Fruit fly (Drosophila melanogaster) whole organism, embryonic: ENCODE results near the gene Sodq.

ENCODE experiments used
- Aef1 ChIP-seq: fragments of 200-800 bp; sonication (Bioruptor generic); IDR thresholded peaks from 3 replicates; pipeline ENCODE4 v1.3.6; 2022; ENCODE audit warnings: missing biosample characterization, missing genetic modification characterization
- CG11695 ChIP-seq: fragments of 200-800 bp; sonication (Bioruptor generic); IDR thresholded peaks from 3 replicates; pipeline ENCODE4 v1.3.6; 2022; ENCODE audit warnings: missing biosample characterization, missing genetic modification characterization
- CG12659 ChIP-seq: fragments of 200-800 bp; sonication (Bioruptor generic); optimal IDR thresholded peaks from 3 replicates; lab custom pipeline; 2017; ENCODE audit warnings: mild to moderate bottlenecking, missing biosample characterization, missing genetic modification reagents, missing genetic modification characterization
- CG12744 ChIP-seq: fragments of 200-800 bp; sonication (Bioruptor generic); optimal IDR thresholded peaks from 2 replicates; lab custom pipeline; 2016; ENCODE audit warnings: missing biosample characterization, missing genetic modification characterization
- CG14014 ChIP-seq: fragments of 200-800 bp; sonication (Bioruptor generic); IDR thresholded peaks from 2 replicates; pipeline ENCODE4 v1.3.6; 2022; ENCODE audit warnings: missing biosample characterization, missing genetic modification characterization
- CG17829 ChIP-seq: fragments of 200-800 bp; optimal IDR thresholded peaks from 2 replicates; lab custom pipeline; 2019; ENCODE audit warnings: missing biosample characterization, mild to moderate bottlenecking, missing genetic modification characterization, moderate library complexity
- CG2199 ChIP-seq: fragments of 200-800 bp; sonication (Bioruptor generic); IDR thresholded peaks from 3 replicates; pipeline ENCODE4 v1.3.6; 2022; ENCODE audit warnings: missing biosample characterization, missing genetic modification characterization
- CG30020 ChIP-seq: fragments of 200-800 bp; optimal IDR thresholded peaks from 2 replicates; lab custom pipeline; 2019; ENCODE audit warnings: missing biosample characterization, mild to moderate bottlenecking, missing genetic modification characterization, moderate library complexity
- CG31441 ChIP-seq: fragments of 200-800 bp; sonication (Bioruptor generic); IDR thresholded peaks from 2 replicates; pipeline ENCODE4 v1.3.6; 2022; ENCODE audit warnings: missing biosample characterization, missing genetic modification characterization
- CG32532 ChIP-seq: fragments of 200-800 bp; sonication (Bioruptor generic); IDR thresholded peaks from 2 replicates; pipeline ENCODE4 v1.3.6; 2022; ENCODE audit warnings: missing biosample characterization, missing genetic modification characterization
- CG3407 ChIP-seq: fragments of 200-800 bp; sonication (Bioruptor generic); optimal IDR thresholded peaks from 2 replicates; lab custom pipeline; 2018; ENCODE audit warnings: missing biosample characterization, mild to moderate bottlenecking, missing genetic modification characterization
- CG34224 ChIP-seq: fragments of 200-800 bp; sonication (Bioruptor generic); IDR thresholded peaks from 3 replicates; pipeline ENCODE4 v1.3.6; 2022; ENCODE audit warnings: missing biosample characterization, missing genetic modification characterization; ENCODE audit not compliant: partially characterized antibody
- CG34422 ChIP-seq: fragments of 200-800 bp; sonication (Bioruptor generic); IDR thresholded peaks from 3 replicates; pipeline ENCODE4 v1.3.6; 2022; ENCODE audit warnings: missing biosample characterization, missing genetic modification characterization
- CG4328 ChIP-seq: fragments of 200-800 bp; sonication (Bioruptor generic); optimal IDR thresholded peaks from 3 replicates; lab custom pipeline; 2017; ENCODE audit warnings: missing biosample characterization, missing genetic modification reagents, missing genetic modification characterization
- CG4424 ChIP-seq: fragments of 200-800 bp; sonication (Bioruptor generic); optimal IDR thresholded peaks from 3 replicates; lab custom pipeline; 2016; ENCODE audit warnings: missing biosample characterization, missing genetic modification characterization
- CG5180 ChIP-seq: fragments of 200-800 bp; sonication (Bioruptor generic); optimal IDR thresholded peaks from 3 replicates; lab custom pipeline; 2017; ENCODE audit warnings: missing biosample characterization, missing genetic modification characterization, mild to moderate bottlenecking, moderate library complexity, missing genetic modification reagents
- CG6175 ChIP-seq: fragments of 200-800 bp; sonication (Bioruptor generic); IDR thresholded peaks from 3 replicates; pipeline ENCODE4 v1.3.6; 2022; ENCODE audit warnings: missing biosample characterization, missing genetic modification characterization
- CG6813 ChIP-seq: fragments of 200-800 bp; sonication (Bioruptor generic); optimal IDR thresholded peaks from 2 replicates; lab custom pipeline; 2017; ENCODE audit warnings: missing biosample characterization, missing genetic modification characterization, mild to moderate bottlenecking, moderate library complexity, missing genetic modification reagents
- CG9817 ChIP-seq: fragments of 200-800 bp; sonication (Bioruptor generic); optimal IDR thresholded peaks from 2 replicates; lab custom pipeline; 2018; ENCODE audit warnings: missing biosample characterization, mild to moderate bottlenecking, missing genetic modification characterization, moderate library complexity
- Dfd ChIP-seq, 2 experiments: fragments of >200 bp; optimal IDR thresholded peaks; 2 replicates each; lab custom pipeline; 2017; ENCODE audit warnings: missing biosample characterization in 2 of 2, missing genetic modification characterization in 2 of 2
- Dref ChIP-seq: fragments of 200-800 bp; sonication (Bioruptor generic); IDR thresholded peaks from 2 replicates; pipeline ENCODE4 v1.3.6; 2022; ENCODE audit warnings: missing biosample characterization, missing genetic modification characterization
- E2f2 ChIP-seq: fragments of 200-800 bp; sonication (Bioruptor generic); IDR thresholded peaks from 2 replicates; pipeline ENCODE4 v1.3.6; 2022; ENCODE audit warnings: missing biosample characterization, missing genetic modification characterization
- Elba2 ChIP-seq: fragments of 200-800 bp; sonication (Bioruptor generic); optimal IDR thresholded peaks from 3 replicates; lab custom pipeline; 2016; ENCODE audit warnings: missing biosample characterization, missing genetic modification characterization
- Gsc ChIP-seq: fragments of 200-800 bp; sonication (Bioruptor generic); IDR thresholded peaks from 2 replicates; pipeline ENCODE4 v1.3.6; 2022; ENCODE audit warnings: missing biosample characterization, missing genetic modification characterization
- HLH4C ChIP-seq: fragments of 200-800 bp; sonication (Bioruptor generic); IDR thresholded peaks from 3 replicates; pipeline ENCODE4 v1.3.6; 2022; ENCODE audit warnings: missing biosample characterization, missing genetic modification characterization; ENCODE audit not compliant: partially characterized antibody
- Hmx ChIP-seq: fragments of 200-800 bp; sonication (Bioruptor generic); optimal IDR thresholded peaks from 2 replicates; lab custom pipeline; 2016; ENCODE audit warnings: missing biosample characterization, missing genetic modification characterization
- Hr51 ChIP-seq, 2 experiments: fragments of 200-800 bp; sonication (Bioruptor generic); optimal IDR thresholded peaks; 2 replicates in 1 of 2; 3 replicates in 1 of 2; lab custom pipeline; 2016 to 2018; ENCODE audit warnings: missing biosample characterization in 2 of 2, missing genetic modification characterization in 2 of 2, mild to moderate bottlenecking in 1 of 2, moderate library complexity in 1 of 2
- Mes4 ChIP-seq: fragments of 200-800 bp; sonication (Bioruptor generic); optimal IDR thresholded peaks from 2 replicates; lab custom pipeline; 2016; ENCODE audit warnings: missing biosample characterization, missing genetic modification characterization
- Opbp ChIP-seq: fragments of 200-800 bp; sonication (Bioruptor generic); IDR thresholded peaks from 3 replicates; pipeline ENCODE4 v1.3.6; 2022; ENCODE audit warnings: missing biosample characterization, missing genetic modification characterization; ENCODE audit not compliant: partially characterized antibody
- Ptx1 ChIP-seq: fragments of 200-800 bp; sonication (Bioruptor generic); IDR thresholded peaks from 2 replicates; pipeline ENCODE4 v1.3.6; 2022; ENCODE audit warnings: missing biosample characterization, missing genetic modification characterization
- Six4 ChIP-seq: fragments of 200-800 bp; sonication (Bioruptor generic); optimal IDR thresholded peaks from 2 replicates; lab custom pipeline; 2016; ENCODE audit warnings: missing biosample characterization, missing genetic modification characterization
- Spps ChIP-seq: fragments of 200-800 bp; sonication (Bioruptor generic); optimal IDR thresholded peaks from 2 replicates; lab custom pipeline; 2018; ENCODE audit warnings: missing biosample characterization, mild to moderate bottlenecking, missing genetic modification characterization
- az2 ChIP-seq: fragments of 200-800 bp; sonication (Bioruptor generic); optimal IDR thresholded peaks from 3 replicates; lab custom pipeline; 2016; ENCODE audit warnings: missing biosample characterization, missing genetic modification characterization
- bbx ChIP-seq: fragments of 200-800 bp; sonication (Bioruptor generic); IDR thresholded peaks from 2 replicates; pipeline ENCODE4 v1.3.6; 2022; ENCODE audit warnings: missing biosample characterization, missing genetic modification characterization; ENCODE audit not compliant: partially characterized antibody
- bigmax ChIP-seq: fragments of 200-800 bp; sonication (Bioruptor generic); optimal IDR thresholded peaks from 2 replicates; lab custom pipeline; 2018; ENCODE audit warnings: missing biosample characterization, mild to moderate bottlenecking, missing genetic modification characterization
- da ChIP-seq: fragments of 200-800 bp; sonication (Bioruptor generic); optimal IDR thresholded peaks from 2 replicates; lab custom pipeline; 2016; ENCODE audit warnings: missing biosample characterization, missing genetic modification characterization
- dm ChIP-seq: fragments of 200-800 bp; sonication (Bioruptor generic); optimal IDR thresholded peaks from 3 replicates; lab custom pipeline; 2016; ENCODE audit warnings: missing biosample characterization, missing genetic modification characterization
- dysf ChIP-seq: fragments of 200-800 bp; sonication (Bioruptor generic); IDR thresholded peaks from 3 replicates; pipeline ENCODE4 v1.3.6; 2022; ENCODE audit warnings: missing biosample characterization, missing genetic modification characterization
- ems ChIP-seq: fragments of 200-800 bp; sonication (Bioruptor generic); optimal IDR thresholded peaks from 3 replicates; lab custom pipeline; 2016; ENCODE audit warnings: missing biosample characterization, missing genetic modification characterization
- fu2 ChIP-seq: fragments of 200-800 bp; sonication (Bioruptor generic); optimal IDR thresholded peaks from 2 replicates; lab custom pipeline; 2016; ENCODE audit warnings: missing biosample characterization, missing genetic modification characterization
- gcm2 ChIP-seq: fragments of 200-800 bp; sonication (Bioruptor generic); optimal IDR thresholded peaks from 2 replicates; lab custom pipeline; 2016; ENCODE audit warnings: missing biosample characterization, missing genetic modification characterization
- hkb ChIP-seq, 2 experiments: fragments of 200-800 bp in 1 of 2; fragments of >200 bp in 1 of 2; sonication (Bioruptor generic) in 1 of 2; IDR thresholded peaks in 1 of 2; optimal IDR thresholded peaks in 1 of 2; 2 replicates each; pipeline versions ENCODE4 v1.3.6 to Lab custom; 2017 to 2022; ENCODE audit warnings: missing biosample characterization in 1 of 2, missing genetic modification characterization in 1 of 2
- kay ChIP-seq: fragments of 200-800 bp; sonication (Bioruptor generic); optimal IDR thresholded peaks from 2 replicates; lab custom pipeline; 2016; ENCODE audit warnings: missing biosample characterization, missing genetic modification characterization
- mam ChIP-seq: fragments of 200-800 bp; sonication (Bioruptor generic); optimal IDR thresholded peaks from 3 replicates; lab custom pipeline; 2016; ENCODE audit warnings: missing biosample characterization, missing genetic modification characterization
- ranshi ChIP-seq: fragments of 200-800 bp; sonication (Bioruptor generic); IDR thresholded peaks from 2 replicates; pipeline ENCODE4 v1.3.6; 2022; ENCODE audit warnings: missing biosample characterization, missing genetic modification characterization
- run ChIP-seq: fragments of 200-800 bp; sonication (Bioruptor generic); optimal IDR thresholded peaks from 3 replicates; lab custom pipeline; 2018; ENCODE audit warnings: missing biosample characterization, mild to moderate bottlenecking, missing genetic modification characterization
- tna ChIP-seq: fragments of 200-800 bp; sonication (Bioruptor generic); IDR thresholded peaks from 2 replicates; pipeline ENCODE4 v1.3.6; 2022; ENCODE audit warnings: missing biosample characterization, missing genetic modification characterization; ENCODE audit not compliant: partially characterized antibody
- ttk ChIP-seq: fragments of 200-800 bp; sonication (Bioruptor generic); IDR thresholded peaks from 2 replicates; pipeline ENCODE4 v2.1.2; 2022; ENCODE audit warnings: missing biosample characterization, missing genetic modification characterization
- vvl ChIP-seq: fragments of 200-800 bp; sonication (Bioruptor generic); IDR thresholded peaks from 2 replicates; pipeline ENCODE4 v1.3.6; 2022; ENCODE audit warnings: missing biosample characterization, missing genetic modification characterization
- z ChIP-seq: fragments of 200-800 bp; sonication (Bioruptor generic); IDR thresholded peaks from 3 replicates; pipeline ENCODE4 v1.3.6; 2022; ENCODE audit warnings: missing biosample characterization, missing genetic modification characterization

Sodq gene

DNA sequence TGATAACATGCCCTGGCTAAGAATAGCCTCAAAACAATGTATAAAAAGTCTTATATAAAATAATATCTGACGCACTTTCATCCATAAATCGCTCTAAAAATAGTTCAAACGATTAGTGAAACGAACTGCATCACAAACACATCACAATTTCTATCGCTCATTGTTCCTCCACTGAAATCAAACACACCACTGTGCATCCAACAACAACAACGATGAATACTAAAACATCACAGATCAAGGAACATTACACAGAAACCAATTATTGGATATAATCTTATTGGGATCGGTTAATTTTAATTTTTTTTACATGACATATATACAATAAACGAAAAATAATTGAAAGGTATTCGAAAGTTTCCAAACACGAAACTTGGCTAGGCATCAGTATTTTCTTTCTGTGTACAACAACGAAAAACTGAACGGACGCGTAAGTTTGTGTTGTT is 16.3 kb upstream of the Sodq start (continued):
- peak; percentile 73; the same call in 1 of the 2 replicates for TF ChIP-seq ttk (GFP tag; lab: Robert Waterston, UW)
- TF ChIP-seq CG32532 (GFP tag; lab: Robert Waterston, UW): peak; percentile 86; the same call in 1 of the 2 replicates
- peak; percentile 90; the same call in 2 of the 3 replicates for TF ChIP-seq dysf (GFP tag; lab: Robert Waterston, UW)
- TF ChIP-seq Spps (tag; lab: Kevin White, UChicago): peak; percentile 57
- peak; percentile 64 for TF ChIP-seq Hmx
- TF ChIP-seq HLH4C: no peak
- peak; percentile 19 for TF ChIP-seq da
- TF ChIP-seq bigmax (GFP tag; lab: Kevin White, UChicago): no peak
- TF ChIP-seq CG6813 (GFP tag; lab: Kevin White, UChicago): peak; percentile 70
- peak; percentile 85 for TF ChIP-seq az2
- TF ChIP-seq Mes4: peak; percentile 38
- peak; percentile 86 for TF ChIP-seq CG31441 (GFP tag; lab: Robert Waterston, UW)
- peak; percentile 73 for TF ChIP-seq Six4 (GFP tag; lab: Kevin White, UChicago)
- TF ChIP-seq ems: peak; percentile 50
- TF ChIP-seq CG30020 (tag; lab: Kevin White, UChicago): no peak
- TF ChIP-seq CG6175 (GFP tag; lab: Robert Waterston, UW): no peak; the same call in 2 of the 3 replicates
- TF ChIP-seq CG34422 (GFP tag; lab: Robert Waterston, UW): no peak; the same call in 2 of the 3 replicates
- no peak for TF ChIP-seq Dref (GFP tag; lab: Robert Waterston, UW)
- TF ChIP-seq Opbp (GFP tag; lab: Robert Waterston, UW): no peak
- no peak for TF ChIP-seq Elba2 (GFP tag; lab: Kevin White, UChicago)
- TF ChIP-seq kay (GFP tag; lab: Kevin White, UChicago): peak; percentile 54
- TF ChIP-seq tna (GFP tag; lab: Robert Waterston, UW): no peak
- TF ChIP-seq CG4424 (GFP tag; lab: Kevin White, UChicago): peak; percentile 80
- TF ChIP-seq CG12744: peak; percentile 31
- no peak for TF ChIP-seq CG34224 (GFP tag; lab: Robert Waterston, UW)
- TF ChIP-seq mam (GFP tag; lab: Kevin White, UChicago): peak; percentile 68
- no peak; the same call in 1 of the 3 replicates for TF ChIP-seq Aef1 (GFP tag; lab: Robert Waterston, UW)
- TF ChIP-seq gcm2 (GFP tag; lab: Kevin White, UChicago): peak; percentile 54
- peak; percentile 45 to 83 for TF ChIP-seq Hr51 (GFP tag; optimal IDR thresholded peaks at IDR 0.05; lab: Kevin White, UChicago)
- no peak for TF ChIP-seq hkb (optimal IDR thresholded peaks at IDR 0.05; lab: Kevin White, UChicago)
- TF ChIP-seq hkb (GFP tag; IDR thresholded peaks at IDR 0.05; lab: Robert Waterston, UW): peak; percentile 87
- TF ChIP-seq CG9817: peak; percentile 68
- peak; percentile 40 for TF ChIP-seq dm (GFP tag; lab: Kevin White, UChicago)
- peak; percentile 58; the same call in 1 of the 2 replicates for TF ChIP-seq E2f2 (GFP tag; lab: Robert Waterston, UW)
- no peak for TF ChIP-seq Dfd (GFP tag; optimal IDR thresholded peaks at IDR 0.05; lab: Kevin White, UChicago)
- TF ChIP-seq fu2 (GFP tag; lab: Kevin White, UChicago): peak; percentile 48
- peak; percentile 37 for TF ChIP-seq CG3407 (GFP tag; lab: Kevin White, UChicago)
- TF ChIP-seq z (GFP tag; lab: Robert Waterston, UW): 0 out of 3 replicates have a peak, but pooled peaks have one; percentile 36
- TF ChIP-seq CG2199 (GFP tag; lab: Robert Waterston, UW): 0 out of 3 replicates have a peak, but pooled peaks have one; percentile 61
- TF ChIP-seq CG12659 (GFP tag; lab: Kevin White, UChicago): peak; percentile 76
- peak; percentile 65 for TF ChIP-seq CG4328 (GFP tag; lab: Kevin White, UChicago)
- peak; percentile 86 for TF ChIP-seq CG17829 (tag; lab: Kevin White, UChicago)
- TF ChIP-seq run (tag; lab: Kevin White, UChicago): no peak
- peak; percentile 88 for TF ChIP-seq Ptx1 (GFP tag; lab: Robert Waterston, UW)
- peak; percentile 85; the same call in 1 of the 2 replicates for TF ChIP-seq ranshi (GFP tag; lab: Robert Waterston, UW)
- peak; percentile 91 for TF ChIP-seq vvl (GFP tag; lab: Robert Waterston, UW)
- peak; percentile 61; the same call in 2 of the 3 replicates for TF ChIP-seq CG11695 (GFP tag; lab: Robert Waterston, UW)
- TF ChIP-seq CG5180: peak; percentile 50
- no peak for TF ChIP-seq bbx (GFP tag; lab: Robert Waterston, UW)
- TF ChIP-seq Gsc (GFP tag; lab: Robert Waterston, UW): no peak
- peak; percentile 76 for TF ChIP-seq CG14014 (GFP tag; lab: Robert Waterston, UW)
